Fruit fly (Drosophila melanogaster) Kc167 (cell line): ENCODE data around the gene CG9109.

Source experiments
- Myc ChIP-seq: fragments of >200 bp; optimal IDR thresholded peaks from 2 replicates; lab custom pipeline; 2017; ENCODE audit warnings: missing external identifiers
- Sin3A ChIP-seq: fragments of >200 bp; optimal IDR thresholded peaks from 2 replicates; lab custom pipeline; 2018; ENCODE audit warnings: missing external identifiers
- h ChIP-seq: fragments of >200 bp; optimal IDR thresholded peaks from 3 replicates; lab custom pipeline; 2018; ENCODE audit warnings: missing external identifiers
- insv ChIP-seq: fragments of >200 bp; optimal IDR thresholded peaks from 3 replicates; lab custom pipeline; 2018; ENCODE audit warnings: missing external identifiers
- psq ChIP-seq: fragments of >200 bp; optimal IDR thresholded peaks from 2 replicates; lab custom pipeline; 2017; ENCODE audit warnings: missing external identifiers
- ttk ChIP-seq: sonication (Bioruptor generic); optimal IDR thresholded peaks from 2 replicates; lab custom pipeline; 2017; ENCODE audit warnings: missing external identifiers

DNA sequence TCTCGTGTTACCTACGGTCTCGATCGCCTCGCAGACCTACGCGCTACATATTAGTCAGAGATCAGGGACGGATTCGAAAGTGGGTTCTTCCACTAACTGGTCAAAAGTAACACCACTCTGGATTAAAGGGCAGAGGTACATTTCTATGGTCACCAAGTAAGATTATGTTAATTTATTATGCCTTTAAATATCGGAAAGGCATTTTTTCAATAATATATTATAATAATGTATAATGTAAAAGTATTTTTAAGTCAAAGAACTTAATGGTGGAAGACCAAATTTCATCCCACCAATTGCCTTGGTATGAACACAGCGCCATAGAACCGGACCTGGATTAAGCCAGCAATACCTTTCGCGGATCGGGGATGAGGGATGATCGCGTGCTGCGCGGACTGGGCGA, 11.4 kb downstream of the CG9109 start:
- TF ChIP-seq h, result no peak
- no peak for TF ChIP-seq Myc (lab: Kevin White, UChicago)
- no peak for TF ChIP-seq ttk
- no peak for TF ChIP-seq psq (lab: Kevin White, UChicago)
- no peak for TF ChIP-seq insv (lab: Kevin White, UChicago)
- no peak for TF ChIP-seq Sin3A (lab: Kevin White, UChicago)
